Fruit fly (Drosophila melanogaster) whole organism, larva: Measurements from ENCODE around the gene psh.

Source experiments
- noc ChIP-seq: fragments of 200-800 bp; sonication (Bioruptor generic); optimal IDR thresholded peaks from 3 replicates; lab custom pipeline; 2019; ENCODE audit warnings: missing biosample characterization, mild to moderate bottlenecking, missing genetic modification characterization, moderate library complexity

psh gene

dm6 chrX:18509430-18509829, 22.7 kb upstream of the psh start:
- no peak for TF ChIP-seq noc (tag; lab: Kevin White, UChicago)

- TF ChIP-seq noc (tag; lab: Kevin White, UChicago) = no peak
These were observed 21.8 kb upstream of the psh start for dm6 chrX:18508565-18508964.

- no peak for TF ChIP-seq noc (tag; lab: Kevin White, UChicago)
These were observed 20.2 kb upstream of the psh start for dm6 chrX:18506639-18507528.

- TF ChIP-seq noc (tag; lab: Kevin White, UChicago) = no peak
These were observed 18.4 kb upstream of the psh start, which contains the start of gene Wnt5 for dm6 chrX:18504948-18505597. TSS of gene Wnt5 (minus strand) at chrX:18505405.

dm6 chrX:18499679-18500187, 13.0 kb upstream of the psh start, which contains the start of the genes Pgant7 and Xrcc2:
TSS of gene Pgant7 (minus strand) at chrX:18499986.
TSS of gene Xrcc2 (plus strand) at chrX:18500127.
- TF ChIP-seq noc (tag; lab: Kevin White, UChicago) = no peak

dm6 chrX:18494165-18494740, 7.5 kb upstream of the psh start, which contains the start of gene CG15043:
TSS of gene CG15043 (minus strand) at chrX:18494168.
- peak; percentile 62 for TF ChIP-seq noc (tag; lab: Kevin White, UChicago)

dm6 chrX:18491941-18492340, 5.2 kb upstream of the psh start, which contains the start of gene CG15044:
TSS of gene CG15044 (minus strand) at chrX:18492006.
- TF ChIP-seq noc (tag; lab: Kevin White, UChicago) = no peak

- TF ChIP-seq noc (tag; lab: Kevin White, UChicago) = no peak
These were observed 2.8 kb upstream of the psh start, which contains the start of gene CG15046 for dm6 chrX:18489509-18489908. TSS of gene CG15046 (minus strand) at chrX:18489620.

dm6 chrX:18483261-18484218, 3.2 kb downstream of the psh start, which contains the start of gene Hayan:
TSS of gene Hayan (minus strand) at chrX:18483772.
- no peak for TF ChIP-seq noc (tag; lab: Kevin White, UChicago)

- TF ChIP-seq noc (tag; lab: Kevin White, UChicago) = no peak
These were observed 4.2 kb downstream of the psh start for dm6 chrX:18482537-18482936.

- TF ChIP-seq noc (tag; lab: Kevin White, UChicago) = no peak
These were observed 7.2 kb downstream of the psh start, which contains the start of gene CG32547 for dm6 chrX:18479307-18480134. TSS of gene CG32547 (minus strand) at chrX:18479487.

- no peak for TF ChIP-seq noc (tag; lab: Kevin White, UChicago)
These were observed 18.8 kb downstream of the psh start for dm6 chrX:18467881-18468280.

- no peak for TF ChIP-seq noc (tag; lab: Kevin White, UChicago)
These were observed 26.4 kb downstream of the psh start, which contains the start of gene CG43843 for dm6 chrX:18460318-18460717. TSS of gene CG43843 (minus strand) at chrX:18460418.
